Worm (Caenorhabditis elegans) whole organism, late embryonic: ENCODE results near the gene F35F10.7.

Experiments used
- C38D4.7 ChIP-seq: fragments of 200-800 bp; sonication (Bioruptor generic); optimal IDR thresholded peaks from 2 replicates; lab custom pipeline; 2018; ENCODE audit warnings: mild to moderate bottlenecking, missing genetic modification characterization, moderate library complexity, missing compliant biosample characterization
- F13H6.1 ChIP-seq: sonication (generic microtip); optimal IDR thresholded peaks from 2 replicates; lab custom pipeline; 2016; ENCODE audit warnings: missing genetic modification characterization, missing compliant biosample characterization
- K02D7.2 ChIP-seq: sonication (generic microtip); optimal IDR thresholded peaks from 2 replicates; lab custom pipeline; 2017; ENCODE audit warnings: mild to moderate bottlenecking, missing genetic modification characterization, missing compliant biosample characterization
- K09A11.1 ChIP-seq: sonication (generic microtip); optimal IDR thresholded peaks from 2 replicates; lab custom pipeline; 2017; ENCODE audit warnings: antibody characterized with exemption, mild to moderate bottlenecking, missing genetic modification characterization, missing compliant biosample characterization; ENCODE audit not compliant: insufficient read depth
- Y22D7AL.16 ChIP-seq: sonication (generic microtip); optimal IDR thresholded peaks from 2 replicates; lab custom pipeline; 2016; ENCODE audit warnings: missing genetic modification characterization, missing compliant biosample characterization
- ceh-18 ChIP-seq: sonication (generic microtip); optimal IDR thresholded peaks from 2 replicates; lab custom pipeline; 2016; ENCODE audit warnings: missing genetic modification characterization, missing compliant biosample characterization
- ceh-19 ChIP-seq: fragments of 200-800 bp; sonication (Bioruptor generic); optimal IDR thresholded peaks from 2 replicates; lab custom pipeline; 2018; ENCODE audit warnings: mild to moderate bottlenecking, missing genetic modification characterization, missing compliant biosample characterization
- ceh-22 ChIP-seq: sonication (generic microtip); optimal IDR thresholded peaks from 2 replicates; lab custom pipeline; 2017; ENCODE audit warnings: missing biosample characterization, missing genetic modification characterization
- ceh-24 ChIP-seq: sonication (generic microtip); optimal IDR thresholded peaks from 2 replicates; lab custom pipeline; 2016; ENCODE audit warnings: mild to moderate bottlenecking, missing genetic modification characterization, missing compliant biosample characterization
- ceh-34 ChIP-seq: sonication (generic microtip); optimal IDR thresholded peaks from 2 replicates; lab custom pipeline; 2016; ENCODE audit warnings: mild to moderate bottlenecking, missing genetic modification characterization, missing compliant biosample characterization
- ceh-48 ChIP-seq: sonication (generic microtip); optimal IDR thresholded peaks from 2 replicates; lab custom pipeline; 2016; ENCODE audit warnings: missing genetic modification characterization, inconsistent platforms, missing compliant biosample characterization
- ceh-6 ChIP-seq: fragments of 200-800 bp; sonication (Bioruptor generic); optimal IDR thresholded peaks from 2 replicates; lab custom pipeline; 2018; ENCODE audit warnings: mild to moderate bottlenecking, missing genetic modification characterization, missing compliant biosample characterization
- ceh-9 ChIP-seq: sonication (generic microtip); optimal IDR thresholded peaks from 2 replicates; lab custom pipeline; 2016; ENCODE audit warnings: mild to moderate bottlenecking, missing genetic modification characterization, inconsistent platforms, missing compliant biosample characterization
- dve-1 ChIP-seq: sonication (generic microtip); optimal IDR thresholded peaks from 2 replicates; lab custom pipeline; 2017; ENCODE audit warnings: antibody characterized with exemption, mild to moderate bottlenecking, missing genetic modification characterization, missing compliant biosample characterization
- elt-2 ChIP-seq: sonication (generic microtip); optimal IDR thresholded peaks from 2 replicates; lab custom pipeline; 2016; ENCODE audit warnings: missing genetic modification reagents, missing genetic modification characterization, missing compliant biosample characterization
- eyg-1 ChIP-seq: sonication (generic microtip); optimal IDR thresholded peaks from 2 replicates; lab custom pipeline; 2016; ENCODE audit warnings: missing genotype, missing genetic modification characterization, missing compliant biosample characterization
- fkh-10 ChIP-seq: fragments of 150-350 bp; optimal IDR thresholded peaks from 2 replicates; lab custom pipeline; 2014; ENCODE audit warnings: missing biosample characterization, missing genetic modification reagents, missing genetic modification characterization
- gmeb-2 ChIP-seq: sonication (generic microtip); optimal IDR thresholded peaks from 2 replicates; lab custom pipeline; 2016; ENCODE audit warnings: missing genetic modification characterization, inconsistent platforms, missing compliant biosample characterization
- hlh-30 ChIP-seq: sonication (generic microtip); optimal IDR thresholded peaks from 2 replicates; lab custom pipeline; 2017; ENCODE audit warnings: antibody characterized with exemption, missing genetic modification characterization, missing compliant biosample characterization; ENCODE audit not compliant: insufficient read depth
- hlh-6 ChIP-seq: sonication (generic microtip); optimal IDR thresholded peaks from 2 replicates; lab custom pipeline; 2016; ENCODE audit warnings: missing genotype, missing genetic modification characterization, missing compliant biosample characterization
- hlh-8 ChIP-seq: sonication (generic microtip); optimal IDR thresholded peaks from 2 replicates; lab custom pipeline; 2016; ENCODE audit warnings: missing genotype, missing genetic modification characterization, missing compliant biosample characterization
- lim-6 ChIP-seq: sonication (generic microtip); optimal IDR thresholded peaks from 2 replicates; lab custom pipeline; 2016; ENCODE audit warnings: missing genetic modification characterization, missing compliant biosample characterization
- madf-2 ChIP-seq: sonication (generic microtip); optimal IDR thresholded peaks from 2 replicates; lab custom pipeline; 2017; ENCODE audit warnings: missing genetic modification characterization, missing compliant biosample characterization
- mec-3 ChIP-seq: sonication (generic microtip); optimal IDR thresholded peaks from 2 replicates; lab custom pipeline; 2016; ENCODE audit warnings: borderline replicate concordance, missing genetic modification characterization, missing compliant biosample characterization
- nhr-11 ChIP-seq: fragments of 150-350 bp; optimal IDR thresholded peaks from 2 replicates; lab custom pipeline; 2014; ENCODE audit warnings: missing biosample characterization, missing genetic modification characterization
- npax-4 ChIP-seq: sonication (generic microtip); optimal IDR thresholded peaks from 2 replicates; lab custom pipeline; 2016; ENCODE audit warnings: missing genetic modification characterization, missing compliant biosample characterization
- odd-2 ChIP-seq: sonication (generic microtip); optimal IDR thresholded peaks from 2 replicates; lab custom pipeline; 2017; ENCODE audit warnings: antibody characterized with exemption, mild to moderate bottlenecking, missing genetic modification characterization, missing compliant biosample characterization
- pqm-1 ChIP-seq: sonication (generic microtip); optimal IDR thresholded peaks from 2 replicates; lab custom pipeline; 2016; ENCODE audit warnings: missing genetic modification characterization, missing compliant biosample characterization
- sdc-2 ChIP-seq: sonication (generic microtip); optimal IDR thresholded peaks from 2 replicates; lab custom pipeline; 2016; ENCODE audit warnings: missing genotype, missing genetic modification characterization, missing compliant biosample characterization
- sox-4 ChIP-seq: sonication (generic microtip); optimal IDR thresholded peaks from 2 replicates; lab custom pipeline; 2017; ENCODE audit warnings: mild to moderate bottlenecking, missing genetic modification characterization, inconsistent platforms, missing compliant biosample characterization
- syd-9 ChIP-seq: sonication (generic microtip); optimal IDR thresholded peaks from 2 replicates; lab custom pipeline; 2016; ENCODE audit warnings: mild to moderate bottlenecking, missing genetic modification characterization, moderate library complexity, missing compliant biosample characterization
- tbx-2 ChIP-seq: sonication (generic microtip); optimal IDR thresholded peaks from 2 replicates; lab custom pipeline; 2016; ENCODE audit warnings: missing genetic modification characterization, missing compliant biosample characterization
- tbx-7 ChIP-seq: sonication (generic microtip); optimal IDR thresholded peaks from 2 replicates; lab custom pipeline; 2016; ENCODE audit warnings: missing genotype, missing genetic modification characterization, missing compliant biosample characterization
- ttx-3 ChIP-seq: sonication (generic microtip); optimal IDR thresholded peaks from 2 replicates; lab custom pipeline; 2016; ENCODE audit warnings: missing genetic modification reagents, missing genetic modification characterization, missing compliant biosample characterization
- unc-42 ChIP-seq: sonication (generic microtip); optimal IDR thresholded peaks from 2 replicates; lab custom pipeline; 2016; ENCODE audit warnings: missing genotype, missing genetic modification characterization, missing compliant biosample characterization
- unc-55 ChIP-seq: sonication (generic microtip); optimal IDR thresholded peaks from 2 replicates; lab custom pipeline; 2017; ENCODE audit warnings: missing biosample characterization, missing genetic modification reagents, missing genetic modification characterization

The F35F10.7 gene

ce11 chrV:3284629-3285028 is 2.6 kb downstream of the F35F10.7 start, which contains the start of gene F35F10.5:
TSS of gene F35F10.5 (plus strand) at chrV:3284929.
- no peak for TF ChIP-seq fkh-10 (GFP tag; lab: Kevin White, UChicago)
- no peak for TF ChIP-seq ceh-18
- no peak for TF ChIP-seq mec-3 (tag; lab: Kevin White, UChicago)
- TF ChIP-seq F13H6.1 = no peak
- TF ChIP-seq ceh-9 (tag; lab: Kevin White, UChicago) = no peak
- no peak for TF ChIP-seq pqm-1 (tag; lab: Kevin White, UChicago)
- no peak for TF ChIP-seq sox-4 (tag; lab: Kevin White, UChicago)
- no peak for TF ChIP-seq nhr-11
- no peak for TF ChIP-seq C38D4.7 (GFP tag; lab: Kevin White, UChicago)
- no peak for TF ChIP-seq dve-1 (tag; lab: Kevin White, UChicago)

- no peak for TF ChIP-seq lim-6 (tag; lab: Kevin White, UChicago)
- TF ChIP-seq nhr-11 = no peak
- no peak for TF ChIP-seq K09A11.1
- TF ChIP-seq odd-2 (tag; lab: Kevin White, UChicago) = no peak
- no peak for TF ChIP-seq ceh-48 (tag; lab: Kevin White, UChicago)
- TF ChIP-seq K02D7.2 = no peak
- no peak for TF ChIP-seq ceh-24
- TF ChIP-seq, all 69 proteins: peak for 0
Measured at ce11 chrV:3282957-3283356, 4.3 kb downstream of the F35F10.7 start, which contains the start of gene str-64. TSS of gene str-64 (plus strand) at chrV:3283257.

ce11 chrV:3281523-3281922 is 5.7 kb downstream of the F35F10.7 start, which contains the start of gene T28A11.25:
TSS of gene T28A11.25 (plus strand) at chrV:3281823.
- TF ChIP-seq eyg-1 (tag; lab: Kevin White, UChicago) (no peak), hlh-8 (no peak), ttx-3 (tag; lab: Kevin White, UChicago) (no peak), unc-55 (GFP tag; lab: Kevin White, UChicago) (no peak), dve-1 (tag; lab: Kevin White, UChicago) (no peak), elt-2 (tag; lab: Kevin White, UChicago) (no peak), F13H6.1 (no peak)

- TF ChIP-seq ceh-22 (tag; lab: Kevin White, UChicago) (no peak), sdc-2 (tag; lab: Kevin White, UChicago) (no peak), ceh-34 (tag; lab: Kevin White, UChicago) (no peak), C38D4.7 (GFP tag; lab: Kevin White, UChicago) (no peak), npax-4 (tag; lab: Kevin White, UChicago) (no peak), gmeb-2 (tag; lab: Kevin White, UChicago) (no peak), madf-2 (no peak), ceh-6 (no peak), tbx-2 (tag; lab: Kevin White, UChicago) (no peak)
Measured at ce11 chrV:3280009-3280408, 7.2 kb downstream of the F35F10.7 start, which contains the start of gene T28A11.2. TSS of gene T28A11.2 (plus strand) at chrV:3280379.

- no peak for TF ChIP-seq tbx-7 (tag; lab: Kevin White, UChicago)
- TF ChIP-seq ceh-48 (tag; lab: Kevin White, UChicago) = no peak
- no peak for TF ChIP-seq syd-9 (tag; lab: Kevin White, UChicago)
- TF ChIP-seq unc-42 = no peak
- TF ChIP-seq ceh-19 (GFP tag; lab: Kevin White, UChicago) = no peak
- TF ChIP-seq Y22D7AL.16 (tag; lab: Kevin White, UChicago) = no peak
- TF ChIP-seq K02D7.2 = no peak
- no peak for TF ChIP-seq ceh-22 (tag; lab: Kevin White, UChicago)
- TF ChIP-seq mec-3 (tag; lab: Kevin White, UChicago) = no peak
- TF ChIP-seq eyg-1 (tag; lab: Kevin White, UChicago) = no peak
- TF ChIP-seq hlh-6 = no peak
- TF ChIP-seq ceh-24 = no peak
- no peak for TF ChIP-seq pqm-1 (tag; lab: Kevin White, UChicago)
- TF ChIP-seq hlh-30 (tag; lab: Kevin White, UChicago) = no peak
Measured at ce11 chrV:3279138-3279537, 8.1 kb downstream of the F35F10.7 start.
